Fruit fly (Drosophila melanogaster) whole organism, embryonic: ENCODE results near the gene kel.

Experiments used
- ATbp ChIP-seq: fragments of 200-800 bp; sonication (Bioruptor generic); optimal IDR thresholded peaks from 2 replicates; lab custom pipeline; 2017; ENCODE audit warnings: missing biosample characterization, mild to moderate bottlenecking, missing genetic modification characterization, missing genetic modification reagents
- Abd-B ChIP-seq: fragments of 200-800 bp; sonication (Bioruptor generic); optimal IDR thresholded peaks from 2 replicates; lab custom pipeline; 2018; ENCODE audit warnings: missing biosample characterization, mild to moderate bottlenecking, missing genetic modification characterization, moderate library complexity
- Atf-2 ChIP-seq: fragments of 200-800 bp; sonication (Bioruptor generic); optimal IDR thresholded peaks from 2 replicates; lab custom pipeline; 2016; ENCODE audit warnings: missing biosample characterization, missing genetic modification characterization
- BEAF-32 ChIP-seq: fragments of 200-800 bp; sonication (Bioruptor generic); optimal IDR thresholded peaks from 3 replicates; lab custom pipeline; 2017; ENCODE audit warnings: missing biosample characterization, missing genetic modification characterization, mild to moderate bottlenecking, moderate library complexity, missing genetic modification reagents
- Bgb ChIP-seq: fragments of 200-800 bp; sonication (Bioruptor generic); IDR thresholded peaks from 2 replicates; pipeline ENCODE4 v1.3.6; 2022; ENCODE audit warnings: missing biosample characterization, missing genetic modification characterization; ENCODE audit not compliant: partially characterized antibody
- CG10147 ChIP-seq: fragments of 200-800 bp; sonication (Bioruptor generic); optimal IDR thresholded peaks from 2 replicates; lab custom pipeline; 2019; ENCODE audit warnings: missing biosample characterization, mild to moderate bottlenecking, missing genetic modification characterization, moderate library complexity
- CG12219 ChIP-seq: fragments of 200-800 bp; sonication (Bioruptor generic); optimal IDR thresholded peaks from 3 replicates; lab custom pipeline; 2018; ENCODE audit warnings: missing biosample characterization, mild to moderate bottlenecking, missing genetic modification characterization
- CG12236 ChIP-seq: fragments of 200-800 bp; sonication (Bioruptor generic); optimal IDR thresholded peaks from 2 replicates; lab custom pipeline; 2016; ENCODE audit warnings: missing biosample characterization, missing genetic modification characterization
- CG13123 ChIP-seq: fragments of 200-800 bp; sonication (Bioruptor generic); optimal IDR thresholded peaks from 2 replicates; lab custom pipeline; 2016; ENCODE audit warnings: missing biosample characterization, missing genetic modification characterization
- CG14050 ChIP-seq: fragments of 200-800 bp; sonication (Bioruptor generic); IDR thresholded peaks from 3 replicates; pipeline ENCODE4 v1.3.6; 2022; ENCODE audit warnings: missing biosample characterization, missing genetic modification characterization
- CG1603 ChIP-seq: fragments of 200-800 bp; sonication (Bioruptor generic); optimal IDR thresholded peaks from 2 replicates; lab custom pipeline; 2019; ENCODE audit warnings: missing biosample characterization, mild to moderate bottlenecking, missing genetic modification characterization, moderate library complexity
- CG16779 ChIP-seq: fragments of 200-800 bp; sonication (Bioruptor generic); IDR thresholded peaks from 2 replicates; pipeline ENCODE4 v1.3.6; 2022; ENCODE audit warnings: missing biosample characterization, missing genetic modification characterization
- CG16813 ChIP-seq: fragments of 200-800 bp; sonication (Bioruptor generic); IDR thresholded peaks from 3 replicates; pipeline ENCODE4 v1.3.6; 2022; ENCODE audit warnings: missing biosample characterization, missing genetic modification characterization; ENCODE audit not compliant: partially characterized antibody
- CG2875 ChIP-seq: fragments of 200-800 bp; sonication (Bioruptor generic); optimal IDR thresholded peaks from 2 replicates; lab custom pipeline; 2017; ENCODE audit warnings: missing biosample characterization, mild to moderate bottlenecking, missing genetic modification characterization, missing genetic modification reagents
- CG34224 ChIP-seq: fragments of 200-800 bp; sonication (Bioruptor generic); IDR thresholded peaks from 3 replicates; pipeline ENCODE4 v1.3.6; 2022; ENCODE audit warnings: missing biosample characterization, missing genetic modification characterization; ENCODE audit not compliant: partially characterized antibody
- CG4360 ChIP-seq: fragments of 200-800 bp; sonication (Bioruptor generic); IDR thresholded peaks from 2 replicates; pipeline ENCODE4 v1.3.6; 2022; ENCODE audit warnings: missing biosample characterization, missing genetic modification characterization
- CG4617 ChIP-seq: fragments of 200-800 bp; sonication (Bioruptor generic); optimal IDR thresholded peaks from 3 replicates; lab custom pipeline; 2016; ENCODE audit warnings: missing biosample characterization, missing genetic modification characterization, borderline replicate concordance
- CG4730 ChIP-seq: fragments of 200-800 bp; sonication (Bioruptor generic); IDR thresholded peaks from 2 replicates; pipeline ENCODE4 v1.3.6; 2022; ENCODE audit warnings: missing biosample characterization, missing genetic modification characterization
- CG5245 ChIP-seq: fragments of 200-800 bp; sonication (Bioruptor generic); optimal IDR thresholded peaks from 3 replicates; lab custom pipeline; 2016; ENCODE audit warnings: missing biosample characterization, missing genetic modification characterization
- CG6654 ChIP-seq: fragments of 200-800 bp; sonication (Bioruptor generic); optimal IDR thresholded peaks from 2 replicates; lab custom pipeline; 2017; ENCODE audit warnings: missing biosample characterization, mild to moderate bottlenecking, missing genetic modification characterization
- CG8089 ChIP-seq: fragments of 200-800 bp; sonication (Bioruptor generic); optimal IDR thresholded peaks from 3 replicates; lab custom pipeline; 2016; ENCODE audit warnings: missing biosample characterization, missing genetic modification characterization
- CHES-1-like ChIP-seq: fragments of 200-800 bp; sonication (Bioruptor generic); optimal IDR thresholded peaks from 2 replicates; lab custom pipeline; 2016; ENCODE audit warnings: missing biosample characterization, missing genetic modification characterization
- Camta ChIP-seq: fragments of 200-800 bp; sonication (Bioruptor generic); optimal IDR thresholded peaks from 2 replicates; lab custom pipeline; 2016; ENCODE audit warnings: missing biosample characterization, missing genetic modification characterization
- HLH4C ChIP-seq: fragments of 200-800 bp; sonication (Bioruptor generic); IDR thresholded peaks from 3 replicates; pipeline ENCODE4 v1.3.6; 2022; ENCODE audit warnings: missing biosample characterization, missing genetic modification characterization; ENCODE audit not compliant: partially characterized antibody
- HLH54F ChIP-seq: fragments of 200-800 bp; sonication (Bioruptor generic); optimal IDR thresholded peaks from 3 replicates; lab custom pipeline; 2016; ENCODE audit warnings: missing biosample characterization, missing genetic modification characterization
- Hey ChIP-seq: fragments of 200-800 bp; sonication (Bioruptor generic); optimal IDR thresholded peaks from 3 replicates; lab custom pipeline; 2018; ENCODE audit warnings: missing biosample characterization, mild to moderate bottlenecking, missing genetic modification characterization
- Hmx ChIP-seq: fragments of 200-800 bp; sonication (Bioruptor generic); optimal IDR thresholded peaks from 2 replicates; lab custom pipeline; 2016; ENCODE audit warnings: missing biosample characterization, missing genetic modification characterization
- Max ChIP-seq: fragments of 200-800 bp; sonication (Bioruptor generic); optimal IDR thresholded peaks from 2 replicates; lab custom pipeline; 2016; ENCODE audit warnings: missing biosample characterization, mild to moderate bottlenecking, missing genetic modification characterization
- Pdp1 ChIP-seq, 2 experiments: fragments of 200-800 bp; sonication (Bioruptor generic); optimal IDR thresholded peaks; 3 replicates each; lab custom pipeline; 2016; ENCODE audit warnings: missing biosample characterization in 2 of 2, missing genetic modification characterization in 2 of 2, mild to moderate bottlenecking in 1 of 2, moderate library complexity in 1 of 2
- Scr ChIP-seq: fragments of 200-800 bp; sonication (Bioruptor generic); IDR thresholded peaks from 2 replicates; pipeline ENCODE4 v1.3.6; 2022; ENCODE audit warnings: missing biosample characterization, missing genetic modification characterization; ENCODE audit not compliant: partially characterized antibody
- Spps ChIP-seq: fragments of 200-800 bp; sonication (Bioruptor generic); optimal IDR thresholded peaks from 2 replicates; lab custom pipeline; 2018; ENCODE audit warnings: missing biosample characterization, mild to moderate bottlenecking, missing genetic modification characterization
- ap ChIP-seq: fragments of 200-800 bp; sonication (Bioruptor generic); IDR thresholded peaks from 2 replicates; pipeline ENCODE4 v1.3.6; 2022; ENCODE audit warnings: missing biosample characterization, missing genetic modification characterization
- cas ChIP-seq: fragments of 200-800 bp; sonication (Bioruptor generic); IDR thresholded peaks from 2 replicates; pipeline ENCODE4 v1.3.6; 2022; ENCODE audit warnings: missing biosample characterization, missing genetic modification characterization
- chif ChIP-seq, 2 experiments: fragments of 200-800 bp; sonication (Bioruptor generic); optimal IDR thresholded peaks; 3 replicates each; lab custom pipeline; 2016; ENCODE audit warnings: missing biosample characterization in 2 of 2, missing genetic modification characterization in 2 of 2
- danr ChIP-seq: fragments of 200-800 bp; sonication (Bioruptor generic); IDR thresholded peaks from 2 replicates; pipeline ENCODE4 v1.3.6; 2022; ENCODE audit warnings: missing biosample characterization, missing genetic modification characterization
- dm ChIP-seq: fragments of 200-800 bp; sonication (Bioruptor generic); optimal IDR thresholded peaks from 3 replicates; lab custom pipeline; 2016; ENCODE audit warnings: missing biosample characterization, missing genetic modification characterization
- en ChIP-seq: fragments of 200-800 bp; sonication (Bioruptor generic); optimal IDR thresholded peaks from 2 replicates; lab custom pipeline; 2016; ENCODE audit warnings: missing biosample characterization, missing genetic modification characterization
- h ChIP-seq: fragments of >200 bp; optimal IDR thresholded peaks from 2 replicates; lab custom pipeline; 2017
- ham ChIP-seq: fragments of 200-800 bp; sonication (Bioruptor generic); IDR thresholded peaks from 2 replicates; pipeline ENCODE4 v1.3.6; 2022; ENCODE audit warnings: missing biosample characterization, missing genetic modification characterization
- hth ChIP-seq: fragments of >200 bp; optimal IDR thresholded peaks from 2 replicates; lab custom pipeline; 2017; ENCODE audit warnings: inconsistent platforms
- klu ChIP-seq: fragments of 200-800 bp; sonication (Bioruptor generic); IDR thresholded peaks from 2 replicates; pipeline ENCODE4 v1.3.6; 2022; ENCODE audit warnings: missing biosample characterization, missing genetic modification characterization
- knrl ChIP-seq: fragments of 200-800 bp; sonication (Bioruptor generic); IDR thresholded peaks from 3 replicates; pipeline ENCODE4 v1.3.6; 2022; ENCODE audit warnings: missing biosample characterization, missing genetic modification characterization; ENCODE audit not compliant: partially characterized antibody
- lbe ChIP-seq: fragments of 200-800 bp; sonication (Bioruptor generic); optimal IDR thresholded peaks from 2 replicates; lab custom pipeline; 2016; ENCODE audit warnings: missing biosample characterization, mild to moderate bottlenecking, missing genetic modification characterization
- lmd ChIP-seq: fragments of 200-800 bp; sonication (Bioruptor generic); IDR thresholded peaks from 2 replicates; pipeline ENCODE4 v1.3.6; 2022; ENCODE audit warnings: missing biosample characterization, missing genetic modification characterization
- run ChIP-seq: fragments of 200-800 bp; sonication (Bioruptor generic); optimal IDR thresholded peaks from 3 replicates; lab custom pipeline; 2018; ENCODE audit warnings: missing biosample characterization, mild to moderate bottlenecking, missing genetic modification characterization
- salm ChIP-seq: fragments of 200-800 bp; sonication (Bioruptor generic); optimal IDR thresholded peaks from 2 replicates; lab custom pipeline; 2018; ENCODE audit warnings: missing biosample characterization, mild to moderate bottlenecking, missing genetic modification characterization
- schlank ChIP-seq: fragments of 200-800 bp; sonication (Bioruptor generic); optimal IDR thresholded peaks from 2 replicates; lab custom pipeline; 2018; ENCODE audit warnings: missing biosample characterization, mild to moderate bottlenecking, missing genetic modification characterization
- sens-2 ChIP-seq: fragments of 200-800 bp; sonication (Bioruptor generic); IDR thresholded peaks from 2 replicates; pipeline ENCODE4 v1.3.6; 2022; ENCODE audit warnings: missing biosample characterization, missing genetic modification characterization
- ssp ChIP-seq: fragments of 200-800 bp; sonication (Bioruptor generic); IDR thresholded peaks from 2 replicates; pipeline ENCODE4 v1.3.6; 2022; ENCODE audit warnings: missing biosample characterization, missing genetic modification characterization
- ttk ChIP-seq: fragments of 200-800 bp; sonication (Bioruptor generic); IDR thresholded peaks from 2 replicates; pipeline ENCODE4 v2.1.2; 2022; ENCODE audit warnings: missing biosample characterization, missing genetic modification characterization
- wdn ChIP-seq: fragments of 200-800 bp; sonication (Bioruptor generic); IDR thresholded peaks from 2 replicates; pipeline ENCODE4 v1.3.6; 2022; ENCODE audit warnings: missing biosample characterization, missing genetic modification characterization
- yki ChIP-seq: fragments of >200 bp; optimal IDR thresholded peaks from 3 replicates; lab custom pipeline; 2018

Gene kel

DNA sequence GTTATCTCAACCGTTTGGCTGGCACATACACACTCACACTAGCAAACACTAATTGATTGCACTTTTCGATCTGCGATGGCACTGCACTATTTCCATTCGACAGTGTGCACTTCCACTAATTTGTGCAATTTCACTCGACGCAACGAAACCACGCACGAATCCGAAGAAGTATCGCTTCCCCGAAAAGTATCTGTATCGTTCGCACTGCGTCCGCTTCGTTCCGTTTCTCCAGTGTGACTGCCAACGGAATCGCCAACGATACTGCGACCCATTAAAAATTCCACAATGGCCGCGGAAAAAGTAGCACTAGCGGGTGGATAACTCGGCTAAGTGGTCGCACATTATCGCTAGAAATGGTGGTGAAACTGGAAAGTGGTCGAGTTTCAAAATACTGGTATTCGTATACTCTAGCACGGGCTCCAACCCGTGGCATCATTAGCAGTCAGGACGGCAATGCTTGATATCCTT lies 14.3 kb upstream of the kel start, which contains the start of gene Socs36E (continued):
- TF ChIP-seq Atf-2 (peak; percentile 11), Hey (tag; lab: Kevin White, UChicago) (no peak), Scr (peak; percentile 58), CG5245 (no peak), h (lab: Kevin White, UChicago) (no peak), CG1603 (tag; lab: Kevin White, UChicago) (peak; percentile 95), CG4730 (GFP tag; lab: Robert Waterston, UW) (no peak), CG14050 (GFP tag; lab: Robert Waterston, UW) (no peak), Hmx (no peak), cas (GFP tag; lab: Robert Waterston, UW) (no peak), CG6654 (GFP tag; lab: Kevin White, UChicago) (no peak), klu (GFP tag; lab: Robert Waterston, UW) (no peak), ttk (GFP tag; lab: Robert Waterston, UW) (no peak), CG4360 (0 out of 2 replicates have a peak, but pooled peaks have one; percentile 40), Max (no peak), ssp (GFP tag; lab: Robert Waterston, UW) (peak; percentile 56; the same call in 1 of the 2 replicates), HLH54F (peak; percentile 23), lbe (no peak), HLH4C (GFP tag; lab: Robert Waterston, UW) (peak; percentile 53; the same call in 2 of the 3 replicates), en (GFP tag; lab: Kevin White, UChicago) (no peak), lmd (GFP tag; lab: Robert Waterston, UW) (no peak), CG16779 (no peak), danr (GFP tag; lab: Robert Waterston, UW) (no peak), CG2875 (GFP tag; lab: Kevin White, UChicago) (no peak), schlank (tag; lab: Kevin White, UChicago) (no peak), hth (no peak), sens-2 (GFP tag; lab: Robert Waterston, UW) (no peak; the same call in 1 of the 2 replicates), yki (lab: Kevin White, UChicago) (peak; percentile 25), chif (GFP tag; optimal IDR thresholded peaks at IDR 0.05; lab: Kevin White, UChicago) (peak in 1 of 2 experiments; percentile 29), ap (no peak), dm (GFP tag; lab: Kevin White, UChicago) (peak; percentile 80), Abd-B (GFP tag; lab: Kevin White, UChicago) (peak; percentile 91), salm (tag; lab: Kevin White, UChicago) (peak; percentile 22), Pdp1 (GFP tag; optimal IDR thresholded peaks at IDR 0.05; lab: Kevin White, UChicago) (peak in 1 of 2 experiments; percentile 72), Bgb (GFP tag; lab: Robert Waterston, UW) (peak; percentile 77), CG34224 (GFP tag; lab: Robert Waterston, UW) (no peak), BEAF-32 (GFP tag; lab: Kevin White, UChicago) (peak; percentile 70), CG10147 (peak; percentile 68), CG16813 (peak; percentile 65), Camta (GFP tag; lab: Kevin White, UChicago) (no peak), ATbp (GFP tag; lab: Kevin White, UChicago) (no peak), wdn (GFP tag; lab: Robert Waterston, UW) (no peak), CHES-1-like (GFP tag; lab: Kevin White, UChicago) (peak; percentile 49), CG12219 (GFP tag; lab: Kevin White, UChicago) (no peak), run (tag; lab: Kevin White, UChicago) (no peak), CG13123 (GFP tag; lab: Kevin White, UChicago) (peak; percentile 23), CG4617 (GFP tag; lab: Kevin White, UChicago) (peak; percentile 38), knrl (GFP tag; lab: Robert Waterston, UW) (peak; percentile 69; the same call in 2 of the 3 replicates), CG8089 (GFP tag; lab: Kevin White, UChicago) (no peak), Spps (tag; lab: Kevin White, UChicago) (peak; percentile 14), CG12236 (GFP tag; lab: Kevin White, UChicago) (no peak), ham (GFP tag; lab: Robert Waterston, UW) (no peak)
